Worm (Caenorhabditis elegans): ENCODE data around the gene Y62H9A.3.

Y62H9A.3 gene

DNA sequence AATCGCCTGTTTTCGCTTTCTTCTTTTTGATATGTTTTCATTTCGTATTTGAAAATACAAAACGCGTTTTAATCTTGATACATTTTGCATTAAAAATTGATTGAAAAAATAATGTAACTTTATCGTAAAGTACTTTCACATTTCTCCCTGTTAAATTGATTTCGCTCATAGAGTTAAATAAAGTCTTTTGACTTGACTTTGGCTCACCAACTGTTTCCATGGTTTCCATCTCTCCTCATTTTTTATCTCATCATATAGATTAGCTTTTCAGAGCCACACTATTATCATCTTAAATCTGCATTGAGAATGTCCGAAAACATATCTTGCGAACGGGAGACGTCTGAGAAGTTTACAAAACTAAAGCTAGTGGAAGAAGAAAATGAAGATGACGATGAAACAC lies 16.5 kb downstream of the Y62H9A.3 start, which contains the start of gene F54F7.10:
Gene F54F7.10 (plus strand): TSS at position 301 of the 400 bp plus-strand sequence.
- TF ChIP-seq K11D2.4 (GFP tag; IDR thresholded peaks at IDR 0.05) (no peak), lag-1 (GFP tag; IDR thresholded peaks at IDR 0.05) (no peak), dox-1 (GFP tag; IDR thresholded peaks at IDR 0.05) (no peak), attf-6 (GFP tag; IDR thresholded peaks at IDR 0.05) (no peak), ets-4 (GFP tag; optimal IDR thresholded peaks at IDR 0.05) (no peak), egl-18 (GFP tag; IDR thresholded peaks at IDR 0.05) (no peak), snpc-1.3 (tag; optimal IDR thresholded peaks at IDR 0.05; ENCODE audit: insufficient read depth) (no peak), B0261.1 (tag; optimal IDR thresholded peaks at IDR 0.05) (no peak), let-607 (tag; optimal IDR thresholded peaks at IDR 0.05) (no peak), Y53G8AR.9 (GFP tag; conservative IDR thresholded peaks at IDR 0.05) (no peak), D2030.7 (GFP tag; IDR thresholded peaks at IDR 0.05) (no peak), madf-8 (GFP tag; conservative IDR thresholded peaks at IDR 0.05) (no peak), lin-35 (GFP tag; optimal IDR thresholded peaks at IDR 0.05) (no peak)

ce11 chrX:11857178-11857577 lies 22.6 kb downstream of the Y62H9A.3 start, which contains the start of gene mes-1:
mes-1 (plus strand) TSS chrX:11857478.
- no peak for TF ChIP-seq Y67H2A.10 (GFP tag; conservative IDR thresholded peaks at IDR 0.05)
- TF ChIP-seq ZK185.1 (tag; optimal IDR thresholded peaks at IDR 0.05; ENCODE audit: poor library complexity, severe bottlenecking): no peak
- no peak for TF ChIP-seq nhr-90 (tag; optimal IDR thresholded peaks at IDR 0.05)
- no peak for TF ChIP-seq F49E8.2 (tag; optimal IDR thresholded peaks at IDR 0.05; ENCODE audit: insufficient read depth)
- no peak for TF ChIP-seq unc-62 (GFP tag; optimal IDR thresholded peaks at IDR 0.05)
- no peak for TF ChIP-seq Y56A3A.18 (GFP tag; IDR thresholded peaks at IDR 0.05)
- no peak for TF ChIP-seq cebp-2 (GFP tag; IDR thresholded peaks at IDR 0.05)
- no peak for TF ChIP-seq zfh-2 (GFP tag; conservative IDR thresholded peaks at IDR 0.05)
- no peak for TF ChIP-seq K11D2.4 (GFP tag; IDR thresholded peaks at IDR 0.05)
- no peak for TF ChIP-seq T26A5.8 (tag; optimal IDR thresholded peaks at IDR 0.05)
- no peak for TF ChIP-seq efl-1 (GFP tag; optimal IDR thresholded peaks at IDR 0.05)
- TF ChIP-seq tbp1 (GFP tag; optimal IDR thresholded peaks at IDR 0.05): no peak
- TF ChIP-seq lin-26 (GFP tag; IDR thresholded peaks at IDR 0.05): no peak
- no peak for TF ChIP-seq ceh-100 (GFP tag; IDR thresholded peaks at IDR 0.05)
- TF ChIP-seq hlh-12 (tag; optimal IDR thresholded peaks at IDR 0.05): no peak
- no peak for TF ChIP-seq dpl-1 (GFP tag; optimal IDR thresholded peaks at IDR 0.05)
- no peak for TF ChIP-seq F37B4.10 (GFP tag; IDR thresholded peaks at IDR 0.05)

DNA sequence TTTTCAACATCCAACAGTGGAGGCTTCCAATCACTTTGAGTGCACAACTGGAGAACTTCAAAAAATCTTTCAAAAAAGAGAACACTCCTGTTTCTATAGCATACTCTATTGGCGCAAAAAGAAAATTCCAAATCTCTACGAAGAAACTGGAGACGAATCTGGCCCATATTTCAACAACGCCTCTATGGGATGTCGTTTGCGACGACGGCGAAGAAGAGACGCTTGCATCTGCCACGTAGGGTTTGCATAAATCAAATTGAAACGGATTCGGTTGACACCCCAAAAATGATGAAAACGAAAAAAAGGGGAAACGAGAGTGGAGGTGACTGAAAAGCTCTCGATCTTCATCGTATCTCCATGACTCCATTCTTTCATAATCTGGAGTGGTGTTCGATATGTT lies 23.6 kb downstream of the Y62H9A.3 start:
- no peak for TF ChIP-seq ama-1 (optimal IDR thresholded peaks at IDR 0.05)
- no peak for TF ChIP-seq ama-1 (GFP tag; optimal IDR thresholded peaks at IDR 0.05)
- no peak for TF ChIP-seq ekl-4 (GFP tag; IDR thresholded peaks at IDR 0.05)
- TF ChIP-seq sea-2 (GFP tag; IDR thresholded peaks at IDR 0.05): no peak
- TF ChIP-seq mes-4 (tag; optimal IDR thresholded peaks at IDR 0.05): no peak
- TF ChIP-seq madf-6 (GFP tag; IDR thresholded peaks at IDR 0.05): no peak
- TF ChIP-seq egl-44 (GFP tag; IDR thresholded peaks at IDR 0.05): no peak
- TF ChIP-seq nfyb-1 (GFP tag; IDR thresholded peaks at IDR 0.05): no peak
- TF ChIP-seq snpc-1.3 (tag; optimal IDR thresholded peaks at IDR 0.05; ENCODE audit: insufficient read depth): no peak
- no peak for TF ChIP-seq snpc-4 (GFP tag; optimal IDR thresholded peaks at IDR 0.05)
- no peak for TF ChIP-seq snpc-4 (tag; optimal IDR thresholded peaks at IDR 0.05)
- TF ChIP-seq lir-1 (GFP tag; conservative IDR thresholded peaks at IDR 0.05): no peak
- TF ChIP-seq nhr-90 (tag; optimal IDR thresholded peaks at IDR 0.05): no peak
- TF ChIP-seq pbrm-1 (GFP tag; IDR thresholded peaks at IDR 0.05): no peak
- TF ChIP-seq ztf-22 (GFP tag; optimal IDR thresholded peaks at IDR 0.05): no peak
- no peak for TF ChIP-seq F10E7.11 (tag; optimal IDR thresholded peaks at IDR 0.05)
- no peak for TF ChIP-seq tbx-9 (tag; optimal IDR thresholded peaks at IDR 0.05; ENCODE audit: borderline replicate concordance)
- TF ChIP-seq ztf-25 (GFP tag; IDR thresholded peaks at IDR 0.05): no peak

Data from whole organism, young adult.